Worm (Caenorhabditis elegans): ENCODE measurements around the gene ugt-46.

ce11 chrX:553420-553819 lies 23.3 kb upstream of the ugt-46 start:
- no peak for TF ChIP-seq nhr-76 (tag; optimal IDR thresholded peaks at IDR 0.05)
- no peak for TF ChIP-seq hlh-4 (tag; optimal IDR thresholded peaks at IDR 0.05)
- no peak for TF ChIP-seq snpc-4 (tag; optimal IDR thresholded peaks at IDR 0.05)
- no peak for TF ChIP-seq aly-2 (tag; optimal IDR thresholded peaks at IDR 0.05)
- TF ChIP-seq ztf-11 (tag; optimal IDR thresholded peaks at IDR 0.05): no peak
- no peak for TF ChIP-seq nhr-28 (tag; optimal IDR thresholded peaks at IDR 0.05)
- TF ChIP-seq sox-4 (tag; optimal IDR thresholded peaks at IDR 0.05): no peak
- TF ChIP-seq ceh-88 (GFP tag; IDR thresholded peaks at IDR 0.05): no peak
- TF ChIP-seq unc-62 (GFP tag; optimal IDR thresholded peaks at IDR 0.05): no peak
- no peak for TF ChIP-seq zag-1 (tag; optimal IDR thresholded peaks at IDR 0.05)
- no peak for TF ChIP-seq F16B12.6 (tag; optimal IDR thresholded peaks at IDR 0.05)
- no peak for TF ChIP-seq nhr-77 (tag; optimal IDR thresholded peaks at IDR 0.05)
- no peak for TF ChIP-seq ets-5 (GFP tag; IDR thresholded peaks at IDR 0.05)
